Fruit fly (Drosophila melanogaster) whole organism, wandering third instar larva: ENCODE results near the gene CG9921.

Experiments
- Dfd ChIP-seq: fragments of >200 bp; optimal IDR thresholded peaks from 2 replicates; lab custom pipeline; 2017; ENCODE audit warnings: missing biosample characterization, missing genetic modification characterization
- dl ChIP-seq, 2 experiments: fragments of 175-275, 200-275 bp in 1 of 2; fragments of 200-275 bp in 1 of 2; sonication (Bioruptor generic); optimal IDR thresholded peaks; lab custom pipeline; 2018; ENCODE audit warnings: mild to moderate bottlenecking in 2 of 2, missing biosample characterization in 2 of 2, missing genetic modification characterization in 2 of 2, moderate library complexity in 2 of 2; ENCODE audit not compliant: partially characterized antibody in 2 of 2, insufficient read depth in 1 of 2
- pan ChIP-seq: fragments of >200 bp; optimal IDR thresholded peaks from 2 replicates; lab custom pipeline; 2017
- usp ChIP-seq: fragments of >200 bp; optimal IDR thresholded peaks from 2 replicates; lab custom pipeline; 2017; ENCODE audit warnings: missing biosample characterization, missing genetic modification characterization

- TF ChIP-seq Dfd (GFP tag; lab: Kevin White, UChicago), result no peak
- no peak for TF ChIP-seq dl (GFP tag; optimal IDR thresholded peaks at IDR 0.05; lab: Kevin White, UChicago; ENCODE audit: insufficient read depth in 1 of 2, partially characterized antibody in 2 of 2)
- no peak for TF ChIP-seq pan (lab: Kevin White, UChicago)
- TF ChIP-seq usp (GFP tag; lab: Kevin White, UChicago), result no peak
Observed at dm6 chrX:16285186-16285585, 48.2 kb downstream of the CG9921 start.
